Fruit fly (Drosophila melanogaster): ENCODE measurements around the gene CG13855.

Gene CG13855

DNA sequence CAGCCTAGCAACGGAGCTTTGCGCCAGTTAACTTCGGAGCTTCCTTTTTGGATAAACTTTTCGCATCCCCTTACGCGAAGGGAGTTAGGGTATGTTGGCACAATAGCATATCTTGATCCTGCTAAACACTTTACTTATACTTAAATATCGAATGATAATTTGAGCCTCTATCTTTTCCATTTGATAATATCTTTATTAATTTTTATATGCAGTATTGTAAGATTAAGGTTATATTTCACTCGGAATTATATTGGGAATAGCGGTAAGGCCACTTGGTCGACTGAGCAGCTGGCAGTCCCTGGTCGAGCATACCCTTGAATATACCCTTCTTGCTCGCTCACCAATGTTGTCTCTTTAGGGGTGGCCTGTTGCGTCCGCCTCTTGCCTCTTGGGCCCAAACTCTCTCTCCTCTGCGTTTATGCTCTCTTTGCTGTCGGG lies 36.9 kb upstream of the CG13855 start (continued):
- TF ChIP-seq Lpt (GFP tag; optimal IDR thresholded peaks at IDR 0.05) (no peak), slbo (GFP tag; IDR thresholded peaks at IDR 0.05) (peak; percentile 92), otp (GFP tag; IDR thresholded peaks at IDR 0.05) (peak; percentile 69; the same call in 2 of the 3 replicates), Dll (GFP tag; IDR thresholded peaks at IDR 0.05; ENCODE audit: partially characterized antibody) (no peak), CG3065 (GFP tag; optimal IDR thresholded peaks at IDR 0.05) (no peak), nau (GFP tag; optimal IDR thresholded peaks at IDR 0.05) (no peak), CG8944 (GFP tag; optimal IDR thresholded peaks at IDR 0.05) (no peak), CG11456 (GFP tag; IDR thresholded peaks at IDR 0.05) (peak; percentile 75; the same call in 2 of the 3 replicates), HLH54F (GFP tag; optimal IDR thresholded peaks at IDR 0.05) (peak; percentile 8), ems (GFP tag; optimal IDR thresholded peaks at IDR 0.05) (no peak), CG12659 (GFP tag; optimal IDR thresholded peaks at IDR 0.05) (peak; percentile 59), sc (optimal IDR thresholded peaks at IDR 0.05) (no peak), sc (GFP tag; optimal IDR thresholded peaks at IDR 0.05) (peak; percentile 17), B-H1 (GFP tag; IDR thresholded peaks at IDR 0.05) (peak; percentile 42; the same call in 2 of the 3 replicates), CG7372 (GFP tag; IDR thresholded peaks at IDR 0.05) (peak; percentile 56), CG18764 (GFP tag; optimal IDR thresholded peaks at IDR 0.05) (peak; percentile 5), Asciz (GFP tag; optimal IDR thresholded peaks at IDR 0.05) (peak; percentile 30), yki (optimal IDR thresholded peaks at IDR 0.05) (peak; percentile 4), MBD-R2 (GFP tag; IDR thresholded peaks at IDR 0.05) (peak; percentile 38; the same call in 1 of the 2 replicates), abd-A (tag; optimal IDR thresholded peaks at IDR 0.05) (no peak), sens (GFP tag) (peak; percentile 95), insv (GFP tag; optimal IDR thresholded peaks at IDR 0.05) (peak in 1 of 2 experiments; percentile 16), org-1 (GFP tag; optimal IDR thresholded peaks at IDR 0.05) (peak; percentile 61), NC2α (GFP tag; optimal IDR thresholded peaks at IDR 0.05) (no peak), CG1233 (GFP tag; optimal IDR thresholded peaks at IDR 0.05) (no peak), Hr78 (GFP tag; optimal IDR thresholded peaks at IDR 0.05) (no peak), CG10321 (GFP tag; IDR thresholded peaks at IDR 0.05) (peak; percentile 7; the same call in 1 of the 2 replicates), vnd (GFP tag; IDR thresholded peaks at IDR 0.05; ENCODE audit: partially characterized antibody) (no peak), row (GFP tag; IDR thresholded peaks at IDR 0.05) (peak; percentile 95), dimm (GFP tag; IDR thresholded peaks at IDR 0.05) (peak; percentile 29; the same call in 1 of the 2 replicates), CG6254 (GFP tag; optimal IDR thresholded peaks at IDR 0.05) (peak; percentile 27), Taf1 (GFP tag; IDR thresholded peaks at IDR 0.05) (peak; percentile 60), CG6791 (GFP tag; IDR thresholded peaks at IDR 0.05; ENCODE audit: partially characterized antibody) (0 out of 3 replicates have a peak, but pooled peaks have one; percentile 4), gsb-n (tag; optimal IDR thresholded peaks at IDR 0.05) (no peak), chif (GFP tag; optimal IDR thresholded peaks at IDR 0.05) (peak in 1 of 2 experiments; percentile 13), dpn (GFP tag; optimal IDR thresholded peaks at IDR 0.05) (peak; percentile 47 to 78), twi (tag; optimal IDR thresholded peaks at IDR 0.05) (no peak), crc (GFP tag; optimal IDR thresholded peaks at IDR 0.05) (peak; percentile 46), Xrp1 (GFP tag; IDR thresholded peaks at IDR 0.05) (no peak; the same call in 1 of the 2 replicates), sisA (GFP tag; IDR thresholded peaks at IDR 0.05) (peak; percentile 71), tin (GFP tag; optimal IDR thresholded peaks at IDR 0.05) (peak; percentile 46), Med (GFP tag) (peak; percentile 79), CG17361 (GFP tag; IDR thresholded peaks at IDR 0.05) (peak; percentile 61), az2 (GFP tag; optimal IDR thresholded peaks at IDR 0.05) (peak; percentile 52), dmrt99B (tag; optimal IDR thresholded peaks at IDR 0.05) (peak; percentile 82), Sox102F (GFP tag; optimal IDR thresholded peaks at IDR 0.05) (peak; percentile 61), CG4282 (GFP tag; optimal IDR thresholded peaks at IDR 0.05) (no peak), pb (GFP tag; optimal IDR thresholded peaks at IDR 0.05) (peak; percentile 12), Kr (GFP tag; optimal IDR thresholded peaks at IDR 0.05) (no peak), CG13624 (GFP tag; optimal IDR thresholded peaks at IDR 0.05) (peak; percentile 12), prd (optimal IDR thresholded peaks at IDR 0.05) (no peak), prd (GFP tag; IDR thresholded peaks at IDR 0.05) (peak; percentile 78)
